Worm (Caenorhabditis elegans) whole organism, L2 larva: Measurements from ENCODE around the gene ugt-38.

Experiments
- C34F6.9 ChIP-seq: fragments of 150-350 bp; optimal IDR thresholded peaks from 2 replicates; lab custom pipeline; 2014; ENCODE audit warnings: missing biosample characterization, missing genetic modification characterization
- F13H6.1 ChIP-seq: sonication (generic microtip); optimal IDR thresholded peaks from 2 replicates; lab custom pipeline; 2016; ENCODE audit warnings: missing genetic modification characterization, missing compliant biosample characterization
- Y55F3AM.14 ChIP-seq: fragments of 200-800 bp; sonication (Bioruptor generic); optimal IDR thresholded peaks from 2 replicates; lab custom pipeline; 2018; ENCODE audit warnings: mild to moderate bottlenecking, missing genetic modification characterization, missing compliant biosample characterization
- ZK546.5 ChIP-seq: sonication (generic microtip); optimal IDR thresholded peaks from 2 replicates; lab custom pipeline; 2017; ENCODE audit warnings: missing biosample characterization, missing genetic modification characterization
- alr-1 ChIP-seq: fragments of 150-350 bp; optimal IDR thresholded peaks from 2 replicates; lab custom pipeline; 2014; ENCODE audit warnings: missing biosample characterization, missing genetic modification characterization
- aly-2 ChIP-seq: fragments of 150-350 bp; optimal IDR thresholded peaks from 2 replicates; lab custom pipeline; 2014; ENCODE audit warnings: missing biosample characterization, missing genetic modification characterization
- ama-1 ChIP-seq: fragments of 150-350 bp; optimal IDR thresholded peaks from 2 replicates; lab custom pipeline; 2018; ENCODE audit warnings: inconsistent platforms
- blmp-1 ChIP-seq: sonication (generic microtip); optimal IDR thresholded peaks from 2 replicates; lab custom pipeline; 2017; ENCODE audit warnings: missing genetic modification characterization, mild to moderate bottlenecking, missing compliant biosample characterization, antibody characterized with exemption, moderate library complexity; ENCODE audit not compliant: insufficient read depth
- ceh-16 ChIP-seq: fragments of 150-350 bp; optimal IDR thresholded peaks from 2 replicates; lab custom pipeline; 2014; ENCODE audit warnings: missing biosample characterization, missing genetic modification characterization
- ceh-82 ChIP-seq: fragments of 150-350 bp; optimal IDR thresholded peaks from 2 replicates; lab custom pipeline; 2014; ENCODE audit warnings: missing biosample characterization, missing genetic modification characterization
- crh-2 ChIP-seq: sonication (generic microtip); optimal IDR thresholded peaks from 2 replicates; lab custom pipeline; 2017; ENCODE audit warnings: missing biosample characterization, missing genetic modification characterization
- dmd-4 ChIP-seq: sonication (generic microtip); optimal IDR thresholded peaks from 2 replicates; lab custom pipeline; 2017; ENCODE audit warnings: missing biosample characterization, missing genetic modification characterization
- egl-27 ChIP-seq: sonication (generic microtip); optimal IDR thresholded peaks from 3 replicates; lab custom pipeline; 2017; ENCODE audit warnings: missing biosample characterization, missing genetic modification reagents, missing genetic modification characterization
- fos-1 ChIP-seq: fragments of 150-350 bp; optimal IDR thresholded peaks from 2 replicates; lab custom pipeline; 2014; ENCODE audit warnings: missing biosample characterization, missing genetic modification characterization
- gmeb-1 ChIP-seq: fragments of 150-350 bp; optimal IDR thresholded peaks from 2 replicates; lab custom pipeline; 2014; ENCODE audit warnings: missing biosample characterization, missing genetic modification characterization
- lin-13 ChIP-seq: fragments of 150-350 bp; optimal IDR thresholded peaks from 2 replicates; lab custom pipeline; 2014; ENCODE audit warnings: missing biosample characterization, missing genetic modification reagents, missing genetic modification characterization
- lin-39 ChIP-seq: fragments of 150-350 bp; optimal IDR thresholded peaks from 2 replicates; lab custom pipeline; 2014; ENCODE audit warnings: missing biosample characterization, missing genetic modification reagents, missing genetic modification characterization
- lsy-2 ChIP-seq, 2 experiments: fragments of 150-350 bp in 1 of 2; sonication (generic microtip) in 1 of 2; optimal IDR thresholded peaks; 2 replicates each; lab custom pipeline; 2014 to 2017; ENCODE audit warnings: missing biosample characterization in 2 of 2, missing genetic modification characterization in 2 of 2
- mab-5 ChIP-seq: fragments of 150-350 bp; optimal IDR thresholded peaks from 2 replicates; lab custom pipeline; 2014; ENCODE audit warnings: missing biosample characterization, missing genetic modification characterization
- nhr-11 ChIP-seq: fragments of 150-350 bp; optimal IDR thresholded peaks from 2 replicates; lab custom pipeline; 2014; ENCODE audit warnings: missing biosample characterization, missing genetic modification characterization
- nhr-12 ChIP-seq: fragments of 150-350 bp; optimal IDR thresholded peaks from 2 replicates; lab custom pipeline; 2014; ENCODE audit warnings: missing biosample characterization, missing genetic modification characterization
- nhr-23 ChIP-seq: fragments of 150-350 bp; optimal IDR thresholded peaks from 2 replicates; lab custom pipeline; 2014; ENCODE audit warnings: missing biosample characterization, missing genetic modification reagents, missing genetic modification characterization
- nhr-25 ChIP-seq: fragments of 150-350 bp; sonication (generic microtip); optimal IDR thresholded peaks from 3 replicates; lab custom pipeline; 2014; ENCODE audit warnings: missing biosample characterization, missing genetic modification characterization
- nhr-6 ChIP-seq: fragments of 150-350 bp; optimal IDR thresholded peaks from 2 replicates; lab custom pipeline; 2014; ENCODE audit warnings: missing biosample characterization, missing genetic modification characterization
- nhr-77 ChIP-seq: fragments of 150-350 bp; optimal IDR thresholded peaks from 2 replicates; lab custom pipeline; 2014; ENCODE audit warnings: missing biosample characterization, missing genetic modification characterization
- sma-3 ChIP-seq: sonication (generic microtip); optimal IDR thresholded peaks from 2 replicates; lab custom pipeline; 2016; ENCODE audit warnings: missing genetic modification reagents, missing genetic modification characterization, missing compliant biosample characterization
- sma-9 ChIP-seq, 2 experiments: fragments of 150-350 bp in 1 of 2; sonication (generic microtip) in 1 of 2; optimal IDR thresholded peaks; 2 replicates each; lab custom pipeline; 2014 to 2016; ENCODE audit warnings: missing genetic modification characterization in 2 of 2, mild to moderate bottlenecking in 1 of 2, missing biosample characterization in 1 of 2, missing compliant biosample characterization in 1 of 2, missing genetic modification reagents in 1 of 2, moderate library complexity in 1 of 2
- snpc-4 ChIP-seq: fragments of 150-350 bp; optimal IDR thresholded peaks from 2 replicates; lab custom pipeline; 2014; ENCODE audit warnings: missing biosample characterization, missing genetic modification characterization
- unc-55 ChIP-seq: fragments of 150-350 bp; sonication (generic microtip); optimal IDR thresholded peaks from 3 replicates; lab custom pipeline; 2014; ENCODE audit warnings: missing biosample characterization, missing genetic modification reagents, missing genetic modification characterization
- ztf-11 ChIP-seq: sonication (generic microtip); optimal IDR thresholded peaks from 2 replicates; lab custom pipeline; 2017; ENCODE audit warnings: missing biosample characterization, missing genetic modification characterization
- ztf-4 ChIP-seq: fragments of 150-350 bp; optimal IDR thresholded peaks from 2 replicates; lab custom pipeline; 2014; ENCODE audit warnings: missing biosample characterization, missing genetic modification characterization

Gene ugt-38

ce11 chrV:7178843-7179242, 31.6 kb upstream of the ugt-38 start, which contains the start of gene cpsf-2:
cpsf-2 (plus strand) TSS chrV:7179172.
- no peak for TF ChIP-seq sma-9 (GFP tag; optimal IDR thresholded peaks at IDR 0.05; lab: Kevin White, UChicago)
- no peak for TF ChIP-seq sma-9 (tag; optimal IDR thresholded peaks at IDR 0.05; lab: Kevin White, UChicago)
- TF ChIP-seq dmd-4 (tag; lab: Kevin White, UChicago), result no peak
- TF ChIP-seq C34F6.9 (tag; lab: Kevin White, UChicago), result peak; percentile 28
- peak in 1 of 2 experiments; percentile 25 for TF ChIP-seq lsy-2 (tag; optimal IDR thresholded peaks at IDR 0.05; lab: Kevin White, UChicago)
- peak; percentile 36 for TF ChIP-seq unc-55
- no peak for TF ChIP-seq nhr-11 (tag; lab: Kevin White, UChicago)
- TF ChIP-seq, all 48 proteins: peak for 3

- TF ChIP-seq ztf-4, result no peak
- TF ChIP-seq ZK546.5 (tag; lab: Kevin White, UChicago), result no peak
- TF ChIP-seq, all 48 proteins: peak for 0
Measured at ce11 chrV:7175201-7175600, 27.9 kb upstream of the ugt-38 start, which contains the start of gene lgc-39. lgc-39 (plus strand) TSS chrV:7175501.

- TF ChIP-seq Y55F3AM.14 (GFP tag; lab: Kevin White, UChicago) (no peak), lin-13 (GFP tag; lab: Kevin White, UChicago) (no peak), egl-27 (tag; lab: Kevin White, UChicago) (no peak), ceh-16 (tag; lab: Kevin White, UChicago) (no peak), F13H6.1 (no peak)
Measured at ce11 chrV:7166709-7167108, 19.4 kb upstream of the ugt-38 start, which contains the start of gene ugt-36. ugt-36 (plus strand) TSS chrV:7167009.

DNA sequence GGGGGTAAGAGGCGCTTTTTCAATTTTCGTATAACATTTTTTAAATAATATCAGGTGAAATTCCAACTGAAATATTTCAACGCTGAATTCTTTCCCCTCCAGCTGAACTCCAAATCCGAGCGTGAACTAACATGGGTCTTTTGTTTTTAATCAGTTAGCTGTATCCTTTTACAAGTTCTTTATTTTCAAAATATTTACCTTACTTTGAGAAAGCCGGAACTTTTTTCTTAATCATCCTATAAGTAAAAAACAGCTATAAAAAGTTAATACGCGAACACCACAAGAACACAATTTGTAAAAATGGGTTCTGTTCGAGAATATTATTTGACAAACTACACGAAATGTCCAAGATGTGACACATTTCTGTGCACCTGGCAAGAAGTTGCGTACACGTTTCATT, 16.9 kb upstream of the ugt-38 start, which contains the start of gene srh-83:
TSS of gene srh-83 (plus strand) at position 301 of the 400 bp plus-strand sequence.
- no peak for TF ChIP-seq nhr-12 (tag; lab: Kevin White, UChicago)
- no peak for TF ChIP-seq mab-5
- TF ChIP-seq fos-1, result no peak
- no peak for TF ChIP-seq ztf-11 (tag; lab: Kevin White, UChicago)
- no peak for TF ChIP-seq lin-39
- TF ChIP-seq gmeb-1 (tag; lab: Kevin White, UChicago), result no peak
- no peak for TF ChIP-seq blmp-1
- no peak for TF ChIP-seq C34F6.9 (tag; lab: Kevin White, UChicago)
- TF ChIP-seq alr-1 (tag; lab: Kevin White, UChicago), result no peak
- TF ChIP-seq ceh-82 (tag; lab: Kevin White, UChicago), result no peak

DNA sequence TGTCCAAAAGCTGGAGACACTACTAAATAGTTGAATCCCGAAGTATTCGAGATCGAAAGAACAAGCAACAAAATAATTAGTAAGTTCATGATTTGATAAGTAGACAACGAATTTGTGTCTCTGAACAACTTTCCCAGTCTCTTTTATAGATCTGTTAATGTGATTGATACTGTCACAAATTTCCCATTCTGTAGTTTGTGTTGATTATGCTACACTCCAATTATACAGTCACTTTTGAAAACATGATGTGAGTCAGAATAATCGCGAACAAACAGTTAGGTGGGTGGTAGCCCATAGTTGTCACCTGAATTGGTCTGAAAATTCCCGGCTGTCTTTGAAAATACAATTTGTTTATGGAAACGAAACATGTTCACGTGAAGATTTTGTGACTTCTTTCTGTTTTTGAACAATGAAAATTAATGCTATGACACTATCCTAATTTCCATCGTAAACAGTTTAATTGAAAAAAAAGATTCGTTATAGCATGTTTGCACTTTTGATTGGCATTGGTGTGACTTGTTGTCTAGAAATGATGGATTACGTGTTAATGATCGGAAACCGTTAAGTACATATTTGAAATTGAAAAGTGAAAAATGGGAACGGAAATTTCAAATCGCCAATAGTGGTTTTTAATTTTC, 16.3 kb upstream of the ugt-38 start, which contains the start of gene ugt-41:
TSS of gene ugt-41 (minus strand) at position 119 of the 638 bp plus-strand sequence.
- TF ChIP-seq sma-3 (GFP tag; lab: Kevin White, UChicago) (peak; percentile 3), sma-9 (GFP tag; optimal IDR thresholded peaks at IDR 0.05; lab: Kevin White, UChicago) (peak; percentile 34), sma-9 (tag; optimal IDR thresholded peaks at IDR 0.05; lab: Kevin White, UChicago) (no peak), nhr-23 (tag; lab: Kevin White, UChicago) (no peak)

DNA sequence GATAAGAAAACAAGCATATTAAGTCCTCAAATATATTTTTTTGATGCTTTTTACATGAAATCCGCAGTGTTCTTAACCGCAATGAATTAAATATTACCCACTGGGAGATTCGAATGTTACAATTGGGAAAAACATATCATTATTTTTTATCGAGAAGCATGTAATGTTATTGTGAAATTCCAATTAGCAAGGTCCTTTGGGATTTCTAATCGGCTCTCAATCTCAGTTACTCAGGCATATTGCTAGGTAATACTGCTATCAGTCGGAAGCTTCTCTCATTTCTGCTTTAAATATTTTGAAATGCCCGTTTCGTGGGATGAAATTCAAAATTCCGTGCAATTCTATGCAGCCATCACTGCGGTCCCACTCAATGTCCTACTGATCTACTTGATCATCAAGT, 12.1 kb upstream of the ugt-38 start, which contains the start of gene str-204:
TSS of gene str-204 (plus strand) at position 301 of the 400 bp plus-strand sequence.
- TF ChIP-seq nhr-23 (tag; lab: Kevin White, UChicago), result no peak
- TF ChIP-seq egl-27 (tag; lab: Kevin White, UChicago), result no peak
- TF ChIP-seq ceh-82 (tag; lab: Kevin White, UChicago), result no peak
- no peak for TF ChIP-seq nhr-25 (tag; lab: Kevin White, UChicago)
- no peak for TF ChIP-seq nhr-77 (tag; lab: Kevin White, UChicago)
- TF ChIP-seq sma-9 (GFP tag; optimal IDR thresholded peaks at IDR 0.05; lab: Kevin White, UChicago), result no peak
- no peak for TF ChIP-seq sma-9 (tag; optimal IDR thresholded peaks at IDR 0.05; lab: Kevin White, UChicago)
- no peak for TF ChIP-seq lin-13 (GFP tag; lab: Kevin White, UChicago)
- TF ChIP-seq fos-1, result no peak
- TF ChIP-seq snpc-4 (tag; lab: Kevin White, UChicago), result no peak
- no peak for TF ChIP-seq aly-2 (tag; lab: Kevin White, UChicago)
- no peak for TF ChIP-seq nhr-6 (tag; lab: Kevin White, UChicago)
- TF ChIP-seq ZK546.5 (tag; lab: Kevin White, UChicago), result no peak
- TF ChIP-seq crh-2 (tag; lab: Kevin White, UChicago), result no peak
- TF ChIP-seq gmeb-1 (tag; lab: Kevin White, UChicago), result no peak
- no peak for TF ChIP-seq nhr-12 (tag; lab: Kevin White, UChicago)
- TF ChIP-seq ama-1 (lab: Kevin White, UChicago), result no peak
